Fruit fly (Drosophila melanogaster) whole organism, embryonic: Measurements from ENCODE around the gene CG17221.
A peak's percentile ranks its signal among the peaks of the same experiment; 100 is the strongest.

Source experiments
- Adf1 ChIP-seq: fragments of 200-800 bp; sonication (Bioruptor generic); IDR thresholded peaks from 2 replicates; pipeline ENCODE4 v1.3.6; 2022; ENCODE audit warnings: missing biosample characterization, missing genetic modification characterization
- Atf-2 ChIP-seq: fragments of 200-800 bp; sonication (Bioruptor generic); optimal IDR thresholded peaks from 2 replicates; lab custom pipeline; 2016; ENCODE audit warnings: missing biosample characterization, missing genetic modification characterization
- Atf6 ChIP-seq: fragments of 200-800 bp; sonication (Bioruptor generic); IDR thresholded peaks from 2 replicates; pipeline ENCODE4 v1.3.6; 2022; ENCODE audit warnings: missing biosample characterization, missing genetic modification characterization
- Blimp-1 ChIP-seq: fragments of 200-800 bp; sonication (Bioruptor generic); optimal IDR thresholded peaks from 3 replicates; lab custom pipeline; 2018; ENCODE audit warnings: missing biosample characterization, missing genetic modification characterization, mild to moderate bottlenecking, moderate library complexity, missing genetic modification reagents
- CG10209 ChIP-seq: fragments of 200-800 bp; sonication (Bioruptor generic); optimal IDR thresholded peaks from 3 replicates; lab custom pipeline; 2017; ENCODE audit warnings: missing biosample characterization, mild to moderate bottlenecking, missing genetic modification characterization, missing genetic modification reagents
- CG10979 ChIP-seq: fragments of 200-800 bp; sonication (Bioruptor generic); optimal IDR thresholded peaks from 2 replicates; lab custom pipeline; 2018; ENCODE audit warnings: missing biosample characterization, mild to moderate bottlenecking, missing genetic modification characterization, moderate library complexity
- CG11456 ChIP-seq: fragments of 200-800 bp; sonication (Bioruptor generic); IDR thresholded peaks from 3 replicates; pipeline ENCODE4 v1.3.6; 2022; ENCODE audit warnings: missing biosample characterization, missing genetic modification characterization
- CG11560 ChIP-seq: fragments of 200-800 bp; sonication (Bioruptor generic); IDR thresholded peaks from 3 replicates; pipeline ENCODE4 v1.3.6; 2022; ENCODE audit warnings: missing biosample characterization, missing genetic modification characterization
- CG12104 ChIP-seq: fragments of 200-800 bp; sonication (Bioruptor generic); optimal IDR thresholded peaks from 3 replicates; lab custom pipeline; 2016; ENCODE audit warnings: missing biosample characterization, missing genetic modification characterization
- CG13123 ChIP-seq: fragments of 200-800 bp; sonication (Bioruptor generic); optimal IDR thresholded peaks from 2 replicates; lab custom pipeline; 2016; ENCODE audit warnings: missing biosample characterization, missing genetic modification characterization
- CG13775 ChIP-seq: fragments of 200-800 bp; sonication (Bioruptor generic); optimal IDR thresholded peaks from 3 replicates; lab custom pipeline; 2017; ENCODE audit warnings: missing biosample characterization, mild to moderate bottlenecking, missing genetic modification characterization
- CG16863 ChIP-seq: fragments of 200-800 bp; sonication (Bioruptor generic); optimal IDR thresholded peaks from 3 replicates; lab custom pipeline; 2016; ENCODE audit warnings: missing biosample characterization, missing genetic modification characterization
- CG17359 ChIP-seq: fragments of 200-800 bp; sonication (Bioruptor generic); optimal IDR thresholded peaks from 3 replicates; lab custom pipeline; 2018; ENCODE audit warnings: missing biosample characterization, mild to moderate bottlenecking, missing genetic modification characterization, moderate library complexity
- CG1832 ChIP-seq: fragments of 200-800 bp; sonication (Bioruptor generic); optimal IDR thresholded peaks from 2 replicates; lab custom pipeline; 2017; ENCODE audit warnings: missing biosample characterization, mild to moderate bottlenecking, missing genetic modification characterization, inconsistent platforms
- CG18599 ChIP-seq: fragments of 200-800 bp; sonication (Bioruptor generic); optimal IDR thresholded peaks from 3 replicates; lab custom pipeline; 2017; ENCODE audit warnings: missing biosample characterization, missing genetic modification characterization, mild to moderate bottlenecking, moderate library complexity, missing genetic modification reagents
- CG2116 ChIP-seq: fragments of 200-800 bp; sonication (Bioruptor generic); optimal IDR thresholded peaks from 3 replicates; lab custom pipeline; 2018; ENCODE audit warnings: missing biosample characterization, mild to moderate bottlenecking, missing genetic modification characterization
- CG6765 ChIP-seq: fragments of 200-800 bp; sonication (Bioruptor generic); optimal IDR thresholded peaks from 3 replicates; lab custom pipeline; 2017; ENCODE audit warnings: missing biosample characterization, mild to moderate bottlenecking, missing genetic modification characterization
- CG7271 ChIP-seq: fragments of 200-800 bp; sonication (Bioruptor generic); optimal IDR thresholded peaks from 2 replicates; lab custom pipeline; 2018; ENCODE audit warnings: missing biosample characterization, mild to moderate bottlenecking, missing genetic modification characterization, moderate library complexity
- CG9817 ChIP-seq: fragments of 200-800 bp; sonication (Bioruptor generic); optimal IDR thresholded peaks from 2 replicates; lab custom pipeline; 2018; ENCODE audit warnings: missing biosample characterization, mild to moderate bottlenecking, missing genetic modification characterization, moderate library complexity
- CoRest ChIP-seq: fragments of 200-800 bp; sonication (Bioruptor generic); optimal IDR thresholded peaks from 3 replicates; lab custom pipeline; 2018; ENCODE audit warnings: missing biosample characterization, mild to moderate bottlenecking, missing genetic modification characterization, moderate library complexity
- Dfd ChIP-seq, 2 experiments: fragments of >200 bp; optimal IDR thresholded peaks; 2 replicates each; lab custom pipeline; 2017; ENCODE audit warnings: missing biosample characterization in 2 of 2, missing genetic modification characterization in 2 of 2
- HLH3B ChIP-seq: fragments of 200-800 bp; sonication (Bioruptor generic); IDR thresholded peaks from 2 replicates; pipeline ENCODE4 v1.3.6; 2022; ENCODE audit warnings: missing biosample characterization, missing genetic modification characterization
- Hmx ChIP-seq: fragments of 200-800 bp; sonication (Bioruptor generic); optimal IDR thresholded peaks from 2 replicates; lab custom pipeline; 2016; ENCODE audit warnings: missing biosample characterization, missing genetic modification characterization
- Hr3 ChIP-seq: fragments of 200-800 bp; sonication (Bioruptor generic); optimal IDR thresholded peaks from 3 replicates; lab custom pipeline; 2016; ENCODE audit warnings: missing biosample characterization, missing genetic modification characterization
- Nf-YA ChIP-seq: fragments of 200-800 bp; sonication (Bioruptor generic); IDR thresholded peaks from 2 replicates; pipeline ENCODE4 v1.3.6; 2022; ENCODE audit warnings: missing biosample characterization, missing genetic modification characterization
- Ravus ChIP-seq: fragments of 200-800 bp; sonication (Bioruptor generic); IDR thresholded peaks from 2 replicates; pipeline ENCODE4 v1.3.6; 2022; ENCODE audit warnings: missing biosample characterization, missing genetic modification characterization
- Xbp1 ChIP-seq: fragments of 200-800 bp; sonication (Bioruptor generic); optimal IDR thresholded peaks from 3 replicates; lab custom pipeline; 2016; ENCODE audit warnings: missing biosample characterization, mild to moderate bottlenecking, missing genetic modification characterization
- bcd ChIP-seq: fragments of 200-800 bp; sonication (Bioruptor generic); optimal IDR thresholded peaks from 2 replicates; lab custom pipeline; 2017; ENCODE audit warnings: missing biosample characterization, mild to moderate bottlenecking, missing genetic modification characterization
- br ChIP-seq: fragments of >200 bp; optimal IDR thresholded peaks from 2 replicates; lab custom pipeline; 2017
- cato ChIP-seq: fragments of 200-800 bp; sonication (Bioruptor generic); optimal IDR thresholded peaks from 2 replicates; lab custom pipeline; 2016; ENCODE audit warnings: missing biosample characterization, missing genetic modification characterization, borderline replicate concordance
- chn ChIP-seq: fragments of 200-800 bp; sonication (Bioruptor generic); optimal IDR thresholded peaks from 2 replicates; lab custom pipeline; 2016; ENCODE audit warnings: missing biosample characterization, missing genetic modification characterization
- esg ChIP-seq: fragments of 200-800 bp; sonication (Bioruptor generic); conservative IDR thresholded peaks from 2 replicates; pipeline ENCODE4 v1.3.6; 2022; ENCODE audit warnings: missing biosample characterization, missing genetic modification characterization
- fd102C ChIP-seq: fragments of 200-800 bp; sonication (Bioruptor generic); optimal IDR thresholded peaks from 2 replicates; lab custom pipeline; 2018; ENCODE audit warnings: missing biosample characterization, mild to moderate bottlenecking, missing genetic modification characterization, moderate library complexity
- gsb-n ChIP-seq: fragments of 200-800 bp; sonication (Bioruptor generic); optimal IDR thresholded peaks from 3 replicates; lab custom pipeline; 2018; ENCODE audit warnings: missing biosample characterization, mild to moderate bottlenecking, missing genetic modification characterization
- gt ChIP-seq: fragments of 200-800 bp; sonication (Bioruptor generic); IDR thresholded peaks from 2 replicates; pipeline ENCODE4 v1.3.6; 2022; ENCODE audit warnings: missing biosample characterization, missing genetic modification characterization
- jing ChIP-seq: fragments of 200-800 bp; sonication (Bioruptor generic); optimal IDR thresholded peaks from 2 replicates; lab custom pipeline; 2018; ENCODE audit warnings: missing biosample characterization, mild to moderate bottlenecking, missing genetic modification characterization
- lmd ChIP-seq: fragments of 200-800 bp; sonication (Bioruptor generic); IDR thresholded peaks from 2 replicates; pipeline ENCODE4 v1.3.6; 2022; ENCODE audit warnings: missing biosample characterization, missing genetic modification characterization
- nom ChIP-seq: fragments of 200-800 bp; sonication (Bioruptor generic); optimal IDR thresholded peaks from 2 replicates; lab custom pipeline; 2017; ENCODE audit warnings: missing biosample characterization, missing genetic modification characterization, mild to moderate bottlenecking, moderate library complexity, missing genetic modification reagents
- onecut ChIP-seq: fragments of 200-800 bp; sonication (Bioruptor generic); IDR thresholded peaks from 2 replicates; pipeline ENCODE4 v1.3.6; 2022; ENCODE audit warnings: missing biosample characterization, missing genetic modification characterization
- phol ChIP-seq: fragments of 200-800 bp; sonication (Bioruptor generic); optimal IDR thresholded peaks from 3 replicates; lab custom pipeline; 2018; ENCODE audit warnings: missing biosample characterization, mild to moderate bottlenecking, missing genetic modification characterization, moderate library complexity
- prd ChIP-seq, 3 experiments: fragments of >200 bp in 2 of 3; fragments of 200-800 bp in 1 of 3; sonication (Bioruptor generic) in 1 of 3; optimal IDR thresholded peaks in 2 of 3; IDR thresholded peaks in 1 of 3; 2 replicates in 2 of 3; 3 replicates in 1 of 3; pipeline versions ENCODE4 v1.3.6 to Lab custom; 2017 to 2022; ENCODE audit warnings: missing biosample characterization in 1 of 3, missing genetic modification characterization in 1 of 3
- pros ChIP-seq: fragments of 200-800 bp; sonication (Bioruptor generic); optimal IDR thresholded peaks from 3 replicates; lab custom pipeline; 2019; ENCODE audit warnings: missing biosample characterization, mild to moderate bottlenecking, missing genetic modification characterization, moderate library complexity
- psq ChIP-seq: fragments of 200-800 bp; sonication (Bioruptor generic); optimal IDR thresholded peaks from 2 replicates; lab custom pipeline; 2017; ENCODE audit warnings: missing biosample characterization, missing genetic modification characterization
- seq ChIP-seq: fragments of 200-800 bp; sonication (Bioruptor generic); IDR thresholded peaks from 2 replicates; pipeline ENCODE4 v1.3.6; 2022; ENCODE audit warnings: missing biosample characterization, missing genetic modification characterization
- sisA ChIP-seq: fragments of 200-800 bp; sonication (Bioruptor generic); IDR thresholded peaks from 2 replicates; pipeline ENCODE4 v1.3.6; 2022; ENCODE audit warnings: missing biosample characterization, missing genetic modification characterization
- sob ChIP-seq: fragments of 200-800 bp; sonication (Bioruptor generic); IDR thresholded peaks from 2 replicates; pipeline ENCODE4 v1.3.6; 2022; ENCODE audit warnings: missing biosample characterization, missing genetic modification characterization
- stc ChIP-seq: fragments of 200-800 bp; sonication (Bioruptor generic); IDR thresholded peaks from 2 replicates; pipeline ENCODE4 v1.3.6; 2022; ENCODE audit warnings: missing biosample characterization, missing genetic modification characterization
- unpg ChIP-seq: fragments of 200-800 bp; sonication (Bioruptor generic); optimal IDR thresholded peaks from 3 replicates; lab custom pipeline; 2018; ENCODE audit warnings: missing biosample characterization, mild to moderate bottlenecking, missing genetic modification characterization, moderate library complexity
- wdn ChIP-seq: fragments of 200-800 bp; sonication (Bioruptor generic); IDR thresholded peaks from 2 replicates; pipeline ENCODE4 v1.3.6; 2022; ENCODE audit warnings: missing biosample characterization, missing genetic modification characterization
- zfh2 ChIP-seq: fragments of 200-800 bp; sonication (Bioruptor generic); optimal IDR thresholded peaks from 2 replicates; lab custom pipeline; 2016; ENCODE audit warnings: missing biosample characterization, missing genetic modification characterization

The CG17221 gene

dm6 chr2L:3055710-3056447 is 16.1 kb downstream of the CG17221 start (continued):
- TF ChIP-seq sisA (GFP tag; lab: Robert Waterston, UW), result no peak
- TF ChIP-seq phol (tag; lab: Kevin White, UChicago), result peak; percentile 45
- TF ChIP-seq CG11560 (tag; lab: Robert Waterston, UW), result no peak
- TF ChIP-seq jing, result no peak
- no peak for TF ChIP-seq CG6765
- no peak for TF ChIP-seq Blimp-1 (GFP tag; lab: Kevin White, UChicago)
- TF ChIP-seq cato (GFP tag; lab: Kevin White, UChicago), result no peak
- no peak for TF ChIP-seq CG7271 (tag; lab: Kevin White, UChicago)
- no peak for TF ChIP-seq prd (optimal IDR thresholded peaks at IDR 0.05; lab: Kevin White, UChicago)
- peak; percentile 40; the same call in 2 of the 3 replicates for TF ChIP-seq prd (GFP tag; IDR thresholded peaks at IDR 0.05; lab: Robert Waterston, UW)
- TF ChIP-seq gt, result no peak
- TF ChIP-seq br (lab: Kevin White, UChicago), result no peak
- no peak for TF ChIP-seq Adf1 (GFP tag; lab: Robert Waterston, UW)
- TF ChIP-seq CG17359 (tag; lab: Kevin White, UChicago), result no peak
- no peak for TF ChIP-seq CG11456 (GFP tag; lab: Robert Waterston, UW)
- TF ChIP-seq Atf6 (GFP tag; lab: Robert Waterston, UW), result no peak
- TF ChIP-seq CG18599 (GFP tag; lab: Kevin White, UChicago), result peak; percentile 62
- no peak for TF ChIP-seq onecut (GFP tag; lab: Robert Waterston, UW)
- no peak for TF ChIP-seq CG13123 (GFP tag; lab: Kevin White, UChicago)
- no peak for TF ChIP-seq wdn
- no peak for TF ChIP-seq Hmx (GFP tag; lab: Kevin White, UChicago)
- TF ChIP-seq Nf-YA (GFP tag; lab: Robert Waterston, UW), result no peak
- peak; percentile 28 for TF ChIP-seq CG10979
- peak; percentile 45 for TF ChIP-seq CG12104
- peak; percentile 54 for TF ChIP-seq Hr3 (GFP tag; lab: Kevin White, UChicago)
- peak; percentile 6 for TF ChIP-seq unpg
- TF ChIP-seq nom (GFP tag; lab: Kevin White, UChicago), result no peak
- TF ChIP-seq gsb-n (tag; lab: Kevin White, UChicago), result no peak
- TF ChIP-seq chn (GFP tag; lab: Kevin White, UChicago), result no peak
- TF ChIP-seq zfh2 (GFP tag; lab: Kevin White, UChicago), result peak; percentile 34
- TF ChIP-seq CG9817 (tag; lab: Kevin White, UChicago), result peak; percentile 5
- no peak for TF ChIP-seq stc (GFP tag; lab: Robert Waterston, UW)
- no peak for TF ChIP-seq CG1832
- no peak for TF ChIP-seq sob
- no peak for TF ChIP-seq pros (GFP tag; lab: Kevin White, UChicago)
- TF ChIP-seq Ravus (GFP tag; lab: Robert Waterston, UW), result no peak
- peak; percentile 18; the same call in 1 of the 2 replicates for TF ChIP-seq seq (GFP tag; lab: Robert Waterston, UW)
- TF ChIP-seq esg, result no peak
- no peak for TF ChIP-seq HLH3B (GFP tag; lab: Robert Waterston, UW)
- no peak for TF ChIP-seq Dfd (GFP tag; optimal IDR thresholded peaks at IDR 0.05; lab: Kevin White, UChicago)
- TF ChIP-seq CG2116, result no peak
- peak; percentile 33 for TF ChIP-seq Atf-2 (GFP tag; lab: Kevin White, UChicago)
- peak; percentile 72 for TF ChIP-seq CoRest
- TF ChIP-seq Xbp1 (GFP tag; lab: Kevin White, UChicago), result peak; percentile 57
- TF ChIP-seq psq, result no peak
- peak; percentile 23; the same call in 1 of the 2 replicates for TF ChIP-seq lmd
- peak; percentile 2 for TF ChIP-seq CG13775 (GFP tag; lab: Kevin White, UChicago)
- TF ChIP-seq CG16863, result peak; percentile 60
- TF ChIP-seq bcd, result peak; percentile 51
- peak; percentile 41 for TF ChIP-seq CG10209
- no peak for TF ChIP-seq fd102C (GFP tag; lab: Kevin White, UChicago)
